Fruit fly (Drosophila melanogaster) whole organism, embryonic: ENCODE results near the gene CG6937.

Experiments used
- Blimp-1 ChIP-seq: fragments of 200-800 bp; sonication (Bioruptor generic); optimal IDR thresholded peaks from 3 replicates; lab custom pipeline; 2018; ENCODE audit warnings: missing biosample characterization, missing genetic modification characterization, mild to moderate bottlenecking, moderate library complexity, missing genetic modification reagents
- CG10147 ChIP-seq: fragments of 200-800 bp; sonication (Bioruptor generic); optimal IDR thresholded peaks from 2 replicates; lab custom pipeline; 2019; ENCODE audit warnings: missing biosample characterization, mild to moderate bottlenecking, missing genetic modification characterization, moderate library complexity
- CG10979 ChIP-seq: fragments of 200-800 bp; sonication (Bioruptor generic); optimal IDR thresholded peaks from 2 replicates; lab custom pipeline; 2018; ENCODE audit warnings: missing biosample characterization, mild to moderate bottlenecking, missing genetic modification characterization, moderate library complexity
- CG11093 ChIP-seq: fragments of 200-800 bp; sonication (Bioruptor generic); IDR thresholded peaks from 3 replicates; pipeline ENCODE4 v1.3.6; 2022; ENCODE audit warnings: missing biosample characterization, missing genetic modification characterization
- CG12659 ChIP-seq: fragments of 200-800 bp; sonication (Bioruptor generic); optimal IDR thresholded peaks from 3 replicates; lab custom pipeline; 2017; ENCODE audit warnings: mild to moderate bottlenecking, missing biosample characterization, missing genetic modification reagents, missing genetic modification characterization
- CG14441 ChIP-seq: fragments of 200-800 bp; sonication (Bioruptor generic); IDR thresholded peaks from 2 replicates; pipeline ENCODE4 v1.3.6; 2022; ENCODE audit warnings: missing biosample characterization, missing genetic modification characterization
- CG15073 ChIP-seq: fragments of 200-800 bp; sonication (Bioruptor generic); optimal IDR thresholded peaks from 2 replicates; lab custom pipeline; 2016; ENCODE audit warnings: missing biosample characterization, missing genetic modification characterization
- CG16813 ChIP-seq: fragments of 200-800 bp; sonication (Bioruptor generic); IDR thresholded peaks from 3 replicates; pipeline ENCODE4 v1.3.6; 2022; ENCODE audit warnings: missing biosample characterization, missing genetic modification characterization; ENCODE audit not compliant: partially characterized antibody
- CG17385 ChIP-seq: fragments of 200-800 bp; sonication (Bioruptor generic); optimal IDR thresholded peaks from 3 replicates; lab custom pipeline; 2018; ENCODE audit warnings: missing biosample characterization, mild to moderate bottlenecking, missing genetic modification characterization
- CG18599 ChIP-seq: fragments of 200-800 bp; sonication (Bioruptor generic); optimal IDR thresholded peaks from 3 replicates; lab custom pipeline; 2017; ENCODE audit warnings: missing biosample characterization, missing genetic modification characterization, mild to moderate bottlenecking, moderate library complexity, missing genetic modification reagents
- CG18764 ChIP-seq: fragments of 200-800 bp; sonication (Bioruptor generic); optimal IDR thresholded peaks from 3 replicates; lab custom pipeline; 2016; ENCODE audit warnings: missing biosample characterization, missing genetic modification characterization
- CG3407 ChIP-seq: fragments of 200-800 bp; sonication (Bioruptor generic); optimal IDR thresholded peaks from 2 replicates; lab custom pipeline; 2018; ENCODE audit warnings: missing biosample characterization, mild to moderate bottlenecking, missing genetic modification characterization
- CG34422 ChIP-seq: fragments of 200-800 bp; sonication (Bioruptor generic); IDR thresholded peaks from 3 replicates; pipeline ENCODE4 v1.3.6; 2022; ENCODE audit warnings: missing biosample characterization, missing genetic modification characterization
- CG4328 ChIP-seq: fragments of 200-800 bp; sonication (Bioruptor generic); optimal IDR thresholded peaks from 3 replicates; lab custom pipeline; 2017; ENCODE audit warnings: missing biosample characterization, missing genetic modification reagents, missing genetic modification characterization
- CG6175 ChIP-seq: fragments of 200-800 bp; sonication (Bioruptor generic); IDR thresholded peaks from 3 replicates; pipeline ENCODE4 v1.3.6; 2022; ENCODE audit warnings: missing biosample characterization, missing genetic modification characterization
- CG6272 ChIP-seq: fragments of 200-800 bp; sonication (Bioruptor generic); IDR thresholded peaks from 2 replicates; pipeline ENCODE4 v1.3.6; 2022; ENCODE audit warnings: missing biosample characterization, missing genetic modification characterization
- CG7372 ChIP-seq: fragments of 200-800 bp; sonication (Bioruptor generic); IDR thresholded peaks from 2 replicates; pipeline ENCODE4 v1.3.6; 2022; ENCODE audit warnings: missing biosample characterization, missing genetic modification characterization
- CG8478 ChIP-seq: fragments of >200 bp; optimal IDR thresholded peaks from 2 replicates; lab custom pipeline; 2018
- CkIIα-i1 ChIP-seq: fragments of 200-800 bp; sonication (Bioruptor generic); IDR thresholded peaks from 2 replicates; pipeline ENCODE4 v1.3.6; 2022; ENCODE audit warnings: missing biosample characterization, missing genetic modification characterization
- Dbx ChIP-seq: fragments of 200-800 bp; sonication (Bioruptor generic); IDR thresholded peaks from 3 replicates; pipeline ENCODE4 v1.3.6; 2022; ENCODE audit warnings: missing biosample characterization, missing genetic modification characterization
- Deaf1 ChIP-seq: fragments of 200-800 bp; optimal IDR thresholded peaks from 3 replicates; lab custom pipeline; 2019; ENCODE audit warnings: missing biosample characterization, mild to moderate bottlenecking, missing genetic modification characterization, moderate library complexity
- Dek ChIP-seq: fragments of 200-800 bp; sonication (Bioruptor generic); optimal IDR thresholded peaks from 3 replicates; lab custom pipeline; 2019; ENCODE audit warnings: missing biosample characterization, mild to moderate bottlenecking, missing genetic modification characterization, moderate library complexity
- HHEX ChIP-seq: fragments of 200-800 bp; sonication (Bioruptor generic); optimal IDR thresholded peaks from 3 replicates; lab custom pipeline; 2017; ENCODE audit warnings: missing biosample characterization, mild to moderate bottlenecking, missing genetic modification characterization, missing genetic modification reagents
- Hey ChIP-seq: fragments of 200-800 bp; sonication (Bioruptor generic); optimal IDR thresholded peaks from 3 replicates; lab custom pipeline; 2018; ENCODE audit warnings: missing biosample characterization, mild to moderate bottlenecking, missing genetic modification characterization
- Hr78 ChIP-seq, 2 experiments: fragments of 200-800 bp in 1 of 2; fragments of >200 bp in 1 of 2; sonication (Bioruptor generic) in 1 of 2; optimal IDR thresholded peaks; 2 replicates each; lab custom pipeline; 2017 to 2019; ENCODE audit warnings: missing biosample characterization in 2 of 2, missing genetic modification characterization in 2 of 2, mild to moderate bottlenecking in 1 of 2, moderate library complexity in 1 of 2
- Meics ChIP-seq: fragments of 200-800 bp; sonication (Bioruptor generic); optimal IDR thresholded peaks from 2 replicates; lab custom pipeline; 2017; ENCODE audit warnings: missing biosample characterization, mild to moderate bottlenecking, missing genetic modification characterization
- NC2β ChIP-seq: fragments of 200-800 bp; sonication (Bioruptor generic); optimal IDR thresholded peaks from 2 replicates; lab custom pipeline; 2016; ENCODE audit warnings: missing biosample characterization, missing genetic modification characterization
- NK7.1 ChIP-seq: fragments of 200-800 bp; sonication (Bioruptor generic); optimal IDR thresholded peaks from 3 replicates; lab custom pipeline; 2016; ENCODE audit warnings: missing biosample characterization, missing genetic modification characterization
- Ptx1 ChIP-seq: fragments of 200-800 bp; sonication (Bioruptor generic); IDR thresholded peaks from 2 replicates; pipeline ENCODE4 v1.3.6; 2022; ENCODE audit warnings: missing biosample characterization, missing genetic modification characterization
- Trl ChIP-seq, 3 experiments: fragments of >200 bp in 2 of 3; fragments of 200-800 bp in 1 of 3; sonication (Bioruptor generic) in 1 of 3; optimal IDR thresholded peaks; 2 replicates in 1 of 3; 3 replicates in 2 of 3; lab custom pipeline; 2016 to 2017; ENCODE audit warnings: missing biosample characterization in 1 of 3, missing genetic modification characterization in 1 of 3
- ab ChIP-seq: fragments of 200-800 bp; sonication (Bioruptor generic); optimal IDR thresholded peaks from 2 replicates; lab custom pipeline; 2016; ENCODE audit warnings: missing biosample characterization, missing genetic modification characterization
- ci ChIP-seq: fragments of 200-800 bp; sonication (Bioruptor generic); IDR thresholded peaks from 3 replicates; pipeline ENCODE4 v1.3.6; 2022; ENCODE audit warnings: missing biosample characterization, missing genetic modification characterization
- emc ChIP-seq: fragments of 200-800 bp; sonication (Bioruptor generic); optimal IDR thresholded peaks from 2 replicates; lab custom pipeline; 2016; ENCODE audit warnings: missing biosample characterization, missing genetic modification characterization
- ems ChIP-seq: fragments of 200-800 bp; sonication (Bioruptor generic); optimal IDR thresholded peaks from 3 replicates; lab custom pipeline; 2016; ENCODE audit warnings: missing biosample characterization, missing genetic modification characterization
- en ChIP-seq: fragments of 200-800 bp; sonication (Bioruptor generic); optimal IDR thresholded peaks from 2 replicates; lab custom pipeline; 2016; ENCODE audit warnings: missing biosample characterization, missing genetic modification characterization
- eve ChIP-seq, 2 experiments: fragments of >200 bp; optimal IDR thresholded peaks; 2 replicates each; lab custom pipeline; 2017; ENCODE audit warnings: missing biosample characterization in 2 of 2, missing genetic modification characterization in 2 of 2
- fru ChIP-seq: fragments of >200 bp; optimal IDR thresholded peaks from 2 replicates; lab custom pipeline; 2017
- gce ChIP-seq: fragments of 200-800 bp; sonication (Bioruptor generic); IDR thresholded peaks from 3 replicates; pipeline ENCODE4 v1.3.6; 2022; ENCODE audit warnings: missing biosample characterization, missing genetic modification characterization
- gem ChIP-seq: fragments of 200-800 bp; sonication (Bioruptor generic); optimal IDR thresholded peaks from 2 replicates; lab custom pipeline; 2019; ENCODE audit warnings: missing biosample characterization, mild to moderate bottlenecking, missing genetic modification characterization, moderate library complexity
- jigr1 ChIP-seq: fragments of 200-800 bp; sonication (Bioruptor generic); IDR thresholded peaks from 3 replicates; pipeline ENCODE4 v1.3.6; 2022; ENCODE audit warnings: missing biosample characterization, missing genetic modification characterization
- maf-S ChIP-seq: fragments of 200-800 bp; sonication (Bioruptor generic); optimal IDR thresholded peaks from 2 replicates; lab custom pipeline; 2016; ENCODE audit warnings: missing biosample characterization, missing genetic modification characterization
- psq ChIP-seq: fragments of 200-800 bp; sonication (Bioruptor generic); optimal IDR thresholded peaks from 2 replicates; lab custom pipeline; 2017; ENCODE audit warnings: missing biosample characterization, missing genetic modification characterization
- ranshi ChIP-seq: fragments of 200-800 bp; sonication (Bioruptor generic); IDR thresholded peaks from 2 replicates; pipeline ENCODE4 v1.3.6; 2022; ENCODE audit warnings: missing biosample characterization, missing genetic modification characterization
- salm ChIP-seq: fragments of 200-800 bp; sonication (Bioruptor generic); optimal IDR thresholded peaks from 2 replicates; lab custom pipeline; 2018; ENCODE audit warnings: missing biosample characterization, mild to moderate bottlenecking, missing genetic modification characterization
- schlank ChIP-seq: fragments of 200-800 bp; sonication (Bioruptor generic); optimal IDR thresholded peaks from 2 replicates; lab custom pipeline; 2018; ENCODE audit warnings: missing biosample characterization, mild to moderate bottlenecking, missing genetic modification characterization
- scrt ChIP-seq: fragments of 200-800 bp; sonication (Bioruptor generic); optimal IDR thresholded peaks from 2 replicates; lab custom pipeline; 2018; ENCODE audit warnings: missing biosample characterization, mild to moderate bottlenecking, missing genetic modification characterization, moderate library complexity
- seq ChIP-seq: fragments of 200-800 bp; sonication (Bioruptor generic); IDR thresholded peaks from 2 replicates; pipeline ENCODE4 v1.3.6; 2022; ENCODE audit warnings: missing biosample characterization, missing genetic modification characterization
- sr ChIP-seq: fragments of 200-800 bp; sonication (Bioruptor generic); IDR thresholded peaks from 3 replicates; pipeline ENCODE4 v1.3.6; 2022; ENCODE audit warnings: missing biosample characterization, missing genetic modification characterization
- ssp ChIP-seq: fragments of 200-800 bp; sonication (Bioruptor generic); IDR thresholded peaks from 2 replicates; pipeline ENCODE4 v1.3.6; 2022; ENCODE audit warnings: missing biosample characterization, missing genetic modification characterization
- tin ChIP-seq: fragments of 200-800 bp; sonication (Bioruptor generic); optimal IDR thresholded peaks from 3 replicates; lab custom pipeline; 2016; ENCODE audit warnings: missing biosample characterization, missing genetic modification characterization
- unc-4 ChIP-seq: fragments of 200-800 bp; sonication (Bioruptor generic); IDR thresholded peaks from 2 replicates; pipeline ENCODE4 v1.3.6; 2022; ENCODE audit warnings: missing biosample characterization, missing genetic modification characterization; ENCODE audit not compliant: partially characterized antibody
- z ChIP-seq: fragments of 200-800 bp; sonication (Bioruptor generic); IDR thresholded peaks from 3 replicates; pipeline ENCODE4 v1.3.6; 2022; ENCODE audit warnings: missing biosample characterization, missing genetic modification characterization
- zfh1 ChIP-seq: fragments of 200-800 bp; sonication (Bioruptor generic); IDR thresholded peaks from 3 replicates; pipeline ENCODE4 v1.3.6; 2022; ENCODE audit warnings: missing biosample characterization, missing genetic modification characterization

CG6937 gene

DNA sequence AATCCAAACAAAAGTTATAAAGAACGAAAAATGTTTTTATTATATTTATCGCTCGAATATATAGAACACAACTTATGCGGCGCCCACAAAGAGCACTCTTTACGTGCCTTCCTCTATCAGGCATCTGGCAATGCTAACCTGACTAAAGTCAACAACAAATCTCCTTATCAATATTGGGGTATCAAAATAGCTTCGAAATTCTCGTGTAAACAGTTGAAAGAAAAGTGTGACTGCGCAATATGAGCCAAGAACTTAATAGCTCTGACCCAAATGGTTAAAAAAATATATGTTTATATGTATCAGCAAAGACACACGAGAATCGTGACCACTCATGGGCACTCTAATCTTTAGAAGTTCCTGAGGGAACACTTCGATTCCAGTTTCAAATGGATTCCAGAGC is 46.6 kb downstream of the CG6937 start (continued):
- TF ChIP-seq NC2β (no peak), CkIIα-i1 (no peak), emc (GFP tag; lab: Kevin White, UChicago) (no peak), CG17385 (GFP tag; lab: Kevin White, UChicago) (peak; percentile 44), CG4328 (GFP tag; lab: Kevin White, UChicago) (no peak), ci (GFP tag; lab: Robert Waterston, UW) (peak; percentile 72), CG16813 (GFP tag; lab: Robert Waterston, UW) (no peak), ssp (GFP tag; lab: Robert Waterston, UW) (no peak), maf-S (GFP tag; lab: Kevin White, UChicago) (no peak), Hr78 (GFP tag; optimal IDR thresholded peaks at IDR 0.05; lab: Kevin White, UChicago) (no peak), HHEX (GFP tag; lab: Kevin White, UChicago) (no peak), schlank (tag; lab: Kevin White, UChicago) (peak; percentile 7), z (GFP tag; lab: Robert Waterston, UW) (no peak), tin (GFP tag; lab: Kevin White, UChicago) (no peak), CG10979 (no peak), seq (GFP tag; lab: Robert Waterston, UW) (peak; percentile 24; the same call in 1 of the 2 replicates), CG10147 (GFP tag; lab: Kevin White, UChicago) (no peak), Hey (peak; percentile 44), CG6272 (GFP tag; lab: Robert Waterston, UW) (no peak), eve (GFP tag; optimal IDR thresholded peaks at IDR 0.05; lab: Kevin White, UChicago) (peak in 1 of 2 experiments; percentile 50), scrt (GFP tag; lab: Kevin White, UChicago) (peak; percentile 7), unc-4 (GFP tag; lab: Robert Waterston, UW) (no peak), CG7372 (GFP tag; lab: Robert Waterston, UW) (no peak), Trl (optimal IDR thresholded peaks at IDR 0.05; lab: Kevin White, UChicago) (no peak), Trl (GFP tag; optimal IDR thresholded peaks at IDR 0.05; lab: Kevin White, UChicago) (no peak), psq (GFP tag; lab: Kevin White, UChicago) (no peak), zfh1 (GFP tag; lab: Robert Waterston, UW) (no peak), ems (no peak), Deaf1 (tag; lab: Kevin White, UChicago) (no peak), CG34422 (no peak), CG8478 (no peak), Dek (no peak), sr (GFP tag; lab: Robert Waterston, UW) (no peak), Blimp-1 (no peak), fru (no peak), ranshi (GFP tag; lab: Robert Waterston, UW) (no peak; the same call in 1 of the 2 replicates), ab (GFP tag; lab: Kevin White, UChicago) (no peak), jigr1 (no peak), gem (tag; lab: Kevin White, UChicago) (peak; percentile 10), CG14441 (GFP tag; lab: Robert Waterston, UW) (no peak), NK7.1 (GFP tag; lab: Kevin White, UChicago) (no peak), Ptx1 (GFP tag; lab: Robert Waterston, UW) (no peak), CG11093 (no peak), CG18764 (GFP tag; lab: Kevin White, UChicago) (no peak), salm (tag; lab: Kevin White, UChicago) (peak; percentile 36), Meics (GFP tag; lab: Kevin White, UChicago) (no peak), gce (GFP tag; lab: Robert Waterston, UW) (no peak), en (GFP tag; lab: Kevin White, UChicago) (no peak), CG18599 (GFP tag; lab: Kevin White, UChicago) (peak; percentile 46), CG6175 (no peak), CG3407 (GFP tag; lab: Kevin White, UChicago) (peak; percentile 15), CG12659 (GFP tag; lab: Kevin White, UChicago) (peak; percentile 21), CG15073 (GFP tag; lab: Kevin White, UChicago) (no peak), Dbx (GFP tag; lab: Robert Waterston, UW) (no peak)
